Fruit fly (Drosophila melanogaster) whole organism, embryonic: Measurements from ENCODE around the gene shd.

Experiments
- Ada2b ChIP-seq: fragments of 200-800 bp; sonication (Bioruptor generic); IDR thresholded peaks from 2 replicates; pipeline ENCODE4 v1.3.6; 2022; ENCODE audit warnings: missing biosample characterization, missing genetic modification characterization
- BEAF-32 ChIP-seq: fragments of 200-800 bp; sonication (Bioruptor generic); optimal IDR thresholded peaks from 3 replicates; lab custom pipeline; 2017; ENCODE audit warnings: missing biosample characterization, missing genetic modification characterization, mild to moderate bottlenecking, moderate library complexity, missing genetic modification reagents
- CG10543 ChIP-seq: fragments of 200-800 bp; sonication (Bioruptor generic); optimal IDR thresholded peaks from 3 replicates; lab custom pipeline; 2017; ENCODE audit warnings: missing biosample characterization, mild to moderate bottlenecking, missing genetic modification characterization, moderate library complexity
- CG11247 ChIP-seq: fragments of 200-800 bp; sonication (Bioruptor generic); IDR thresholded peaks from 2 replicates; pipeline ENCODE4 v1.3.6; 2022; ENCODE audit warnings: missing biosample characterization, missing genetic modification characterization
- CG12942 ChIP-seq: fragments of 200-800 bp; sonication (Bioruptor generic); optimal IDR thresholded peaks from 3 replicates; lab custom pipeline; 2016; ENCODE audit warnings: missing biosample characterization, missing genetic modification characterization
- CG1603 ChIP-seq: fragments of 200-800 bp; sonication (Bioruptor generic); optimal IDR thresholded peaks from 2 replicates; lab custom pipeline; 2019; ENCODE audit warnings: missing biosample characterization, mild to moderate bottlenecking, missing genetic modification characterization, moderate library complexity
- CG1832 ChIP-seq: fragments of 200-800 bp; sonication (Bioruptor generic); optimal IDR thresholded peaks from 2 replicates; lab custom pipeline; 2017; ENCODE audit warnings: missing biosample characterization, mild to moderate bottlenecking, missing genetic modification characterization, inconsistent platforms
- CG2678 ChIP-seq: fragments of 200-800 bp; sonication (Bioruptor generic); optimal IDR thresholded peaks from 3 replicates; lab custom pipeline; 2019; ENCODE audit warnings: missing biosample characterization, mild to moderate bottlenecking, missing genetic modification characterization, moderate library complexity
- CG3995 ChIP-seq: fragments of 200-800 bp; sonication (Bioruptor generic); optimal IDR thresholded peaks from 3 replicates; lab custom pipeline; 2016; ENCODE audit warnings: missing biosample characterization, missing genetic modification characterization
- CG4360 ChIP-seq: fragments of 200-800 bp; sonication (Bioruptor generic); IDR thresholded peaks from 2 replicates; pipeline ENCODE4 v1.3.6; 2022; ENCODE audit warnings: missing biosample characterization, missing genetic modification characterization
- CG8765 ChIP-seq: fragments of 200-800 bp; sonication (Bioruptor generic); IDR thresholded peaks from 2 replicates; pipeline ENCODE4 v1.3.6; 2022; ENCODE audit warnings: missing biosample characterization, missing genetic modification characterization
- CG9797 ChIP-seq: fragments of 200-800 bp; sonication (Bioruptor generic); optimal IDR thresholded peaks from 3 replicates; lab custom pipeline; 2018; ENCODE audit warnings: missing biosample characterization, mild to moderate bottlenecking, missing genetic modification characterization
- CrebB ChIP-seq: fragments of 200-800 bp; sonication (Bioruptor generic); optimal IDR thresholded peaks from 3 replicates; lab custom pipeline; 2018; ENCODE audit warnings: missing biosample characterization, mild to moderate bottlenecking, missing genetic modification characterization
- D19B ChIP-seq: fragments of 200-800 bp; sonication (Bioruptor generic); optimal IDR thresholded peaks from 2 replicates; lab custom pipeline; 2017; ENCODE audit warnings: missing biosample characterization, mild to moderate bottlenecking, missing genetic modification characterization
- Dek ChIP-seq: fragments of 200-800 bp; sonication (Bioruptor generic); optimal IDR thresholded peaks from 3 replicates; lab custom pipeline; 2019; ENCODE audit warnings: missing biosample characterization, mild to moderate bottlenecking, missing genetic modification characterization, moderate library complexity
- Drgx ChIP-seq: fragments of 200-800 bp; sonication (Bioruptor generic); IDR thresholded peaks from 2 replicates; pipeline ENCODE4 v1.3.6; 2022; ENCODE audit warnings: missing biosample characterization, missing genetic modification characterization
- Ets97D ChIP-seq: fragments of 200-800 bp; sonication (Bioruptor generic); optimal IDR thresholded peaks from 3 replicates; lab custom pipeline; 2016; ENCODE audit warnings: missing biosample characterization, missing genetic modification characterization
- HLH4C ChIP-seq: fragments of 200-800 bp; sonication (Bioruptor generic); IDR thresholded peaks from 3 replicates; pipeline ENCODE4 v1.3.6; 2022; ENCODE audit warnings: missing biosample characterization, missing genetic modification characterization; ENCODE audit not compliant: partially characterized antibody
- Hmx ChIP-seq: fragments of 200-800 bp; sonication (Bioruptor generic); optimal IDR thresholded peaks from 2 replicates; lab custom pipeline; 2016; ENCODE audit warnings: missing biosample characterization, missing genetic modification characterization
- Max ChIP-seq: fragments of 200-800 bp; sonication (Bioruptor generic); optimal IDR thresholded peaks from 2 replicates; lab custom pipeline; 2016; ENCODE audit warnings: missing biosample characterization, mild to moderate bottlenecking, missing genetic modification characterization
- Meics ChIP-seq: fragments of 200-800 bp; sonication (Bioruptor generic); optimal IDR thresholded peaks from 2 replicates; lab custom pipeline; 2017; ENCODE audit warnings: missing biosample characterization, mild to moderate bottlenecking, missing genetic modification characterization
- NC2α ChIP-seq: fragments of 200-800 bp; sonication (Bioruptor generic); optimal IDR thresholded peaks from 2 replicates; lab custom pipeline; 2016; ENCODE audit warnings: missing biosample characterization, missing genetic modification characterization
- Nf-YA ChIP-seq: fragments of 200-800 bp; sonication (Bioruptor generic); IDR thresholded peaks from 2 replicates; pipeline ENCODE4 v1.3.6; 2022; ENCODE audit warnings: missing biosample characterization, missing genetic modification characterization
- Side ChIP-seq: fragments of 200-800 bp; sonication (Bioruptor generic); optimal IDR thresholded peaks from 2 replicates; lab custom pipeline; 2016; ENCODE audit warnings: missing biosample characterization, missing genetic modification characterization
- Six4 ChIP-seq: fragments of 200-800 bp; sonication (Bioruptor generic); optimal IDR thresholded peaks from 2 replicates; lab custom pipeline; 2016; ENCODE audit warnings: missing biosample characterization, missing genetic modification characterization
- Stat92E ChIP-seq, 3 experiments: fragments of >200 bp in 2 of 3; fragments of 200-800 bp in 1 of 3; sonication (Bioruptor generic) in 1 of 3; optimal IDR thresholded peaks; 2 replicates each; lab custom pipeline; 2017 to 2019; ENCODE audit warnings: missing biosample characterization in 3 of 3, missing genetic modification characterization in 3 of 3, mild to moderate bottlenecking in 1 of 3, moderate library complexity in 1 of 3
- Trl ChIP-seq, 3 experiments: fragments of >200 bp in 2 of 3; fragments of 200-800 bp in 1 of 3; sonication (Bioruptor generic) in 1 of 3; optimal IDR thresholded peaks; 2 replicates in 1 of 3; 3 replicates in 2 of 3; lab custom pipeline; 2016 to 2017; ENCODE audit warnings: missing biosample characterization in 1 of 3, missing genetic modification characterization in 1 of 3
- Vsx1 ChIP-seq: fragments of 200-800 bp; sonication (Bioruptor generic); optimal IDR thresholded peaks from 2 replicates; lab custom pipeline; 2017; ENCODE audit warnings: missing biosample characterization, mild to moderate bottlenecking, missing genetic modification characterization, missing genetic modification reagents
- bigmax ChIP-seq: fragments of 200-800 bp; sonication (Bioruptor generic); optimal IDR thresholded peaks from 2 replicates; lab custom pipeline; 2018; ENCODE audit warnings: missing biosample characterization, mild to moderate bottlenecking, missing genetic modification characterization
- btn ChIP-seq: fragments of 200-800 bp; sonication (Bioruptor generic); optimal IDR thresholded peaks from 2 replicates; lab custom pipeline; 2016; ENCODE audit warnings: missing biosample characterization, missing genetic modification characterization
- cad ChIP-seq: fragments of >200 bp; optimal IDR thresholded peaks from 2 replicates; lab custom pipeline; 2017; ENCODE audit warnings: missing biosample characterization, missing genetic modification characterization
- caup ChIP-seq: fragments of 200-800 bp; sonication (Bioruptor generic); optimal IDR thresholded peaks from 3 replicates; lab custom pipeline; 2017; ENCODE audit warnings: missing biosample characterization, mild to moderate bottlenecking, missing genetic modification characterization, moderate library complexity; ENCODE audit not compliant: severe bottlenecking
- dmrt11E ChIP-seq: fragments of 200-800 bp; sonication (Bioruptor generic); optimal IDR thresholded peaks from 3 replicates; lab custom pipeline; 2018; ENCODE audit warnings: missing biosample characterization, mild to moderate bottlenecking, missing genetic modification characterization, moderate library complexity
- dmrt99B ChIP-seq: fragments of 200-800 bp; sonication (Bioruptor generic); optimal IDR thresholded peaks from 2 replicates; lab custom pipeline; 2018; ENCODE audit warnings: missing biosample characterization, mild to moderate bottlenecking, missing genetic modification characterization, moderate library complexity
- gcm2 ChIP-seq: fragments of 200-800 bp; sonication (Bioruptor generic); optimal IDR thresholded peaks from 2 replicates; lab custom pipeline; 2016; ENCODE audit warnings: missing biosample characterization, missing genetic modification characterization
- gro ChIP-seq: fragments of 200-800 bp; sonication (Bioruptor generic); optimal IDR thresholded peaks from 2 replicates; lab custom pipeline; 2016; ENCODE audit warnings: missing biosample characterization, missing genetic modification characterization
- ind ChIP-seq: fragments of 200-800 bp; sonication (Bioruptor generic); optimal IDR thresholded peaks from 3 replicates; lab custom pipeline; 2016; ENCODE audit warnings: missing biosample characterization, missing genetic modification characterization
- jumu ChIP-seq: fragments of 200-800 bp; sonication (Bioruptor generic); optimal IDR thresholded peaks from 3 replicates; lab custom pipeline; 2016; ENCODE audit warnings: missing biosample characterization, missing genetic modification characterization
- kni ChIP-seq: fragments of 200-800 bp; sonication (Bioruptor generic); optimal IDR thresholded peaks from 3 replicates; lab custom pipeline; 2017; ENCODE audit warnings: mild to moderate bottlenecking, missing biosample characterization, missing genetic modification reagents, missing genetic modification characterization
- mam ChIP-seq: fragments of 200-800 bp; sonication (Bioruptor generic); optimal IDR thresholded peaks from 3 replicates; lab custom pipeline; 2016; ENCODE audit warnings: missing biosample characterization, missing genetic modification characterization
- onecut ChIP-seq: fragments of 200-800 bp; sonication (Bioruptor generic); IDR thresholded peaks from 2 replicates; pipeline ENCODE4 v1.3.6; 2022; ENCODE audit warnings: missing biosample characterization, missing genetic modification characterization
- prd ChIP-seq, 3 experiments: fragments of >200 bp in 2 of 3; fragments of 200-800 bp in 1 of 3; sonication (Bioruptor generic) in 1 of 3; optimal IDR thresholded peaks in 2 of 3; IDR thresholded peaks in 1 of 3; 2 replicates in 2 of 3; 3 replicates in 1 of 3; pipeline versions ENCODE4 v1.3.6 to Lab custom; 2017 to 2022; ENCODE audit warnings: missing biosample characterization in 1 of 3, missing genetic modification characterization in 1 of 3
- row ChIP-seq: fragments of 200-800 bp; sonication (Bioruptor generic); IDR thresholded peaks from 3 replicates; pipeline ENCODE4 v1.3.6; 2022; ENCODE audit warnings: missing biosample characterization, missing genetic modification characterization
- sisA ChIP-seq: fragments of 200-800 bp; sonication (Bioruptor generic); IDR thresholded peaks from 2 replicates; pipeline ENCODE4 v1.3.6; 2022; ENCODE audit warnings: missing biosample characterization, missing genetic modification characterization
- slp2 ChIP-seq: fragments of 200-800 bp; sonication (Bioruptor generic); optimal IDR thresholded peaks from 2 replicates; lab custom pipeline; 2016; ENCODE audit warnings: missing biosample characterization, missing genetic modification characterization
- tx ChIP-seq: fragments of 200-800 bp; sonication (Bioruptor generic); optimal IDR thresholded peaks from 2 replicates; lab custom pipeline; 2016; ENCODE audit warnings: missing biosample characterization, missing genetic modification characterization
- wek ChIP-seq: fragments of 200-800 bp; sonication (Bioruptor generic); optimal IDR thresholded peaks from 3 replicates; lab custom pipeline; 2018; ENCODE audit warnings: missing biosample characterization, mild to moderate bottlenecking, missing genetic modification characterization, moderate library complexity
- z ChIP-seq: fragments of 200-800 bp; sonication (Bioruptor generic); IDR thresholded peaks from 3 replicates; pipeline ENCODE4 v1.3.6; 2022; ENCODE audit warnings: missing biosample characterization, missing genetic modification characterization

Gene shd

DNA sequence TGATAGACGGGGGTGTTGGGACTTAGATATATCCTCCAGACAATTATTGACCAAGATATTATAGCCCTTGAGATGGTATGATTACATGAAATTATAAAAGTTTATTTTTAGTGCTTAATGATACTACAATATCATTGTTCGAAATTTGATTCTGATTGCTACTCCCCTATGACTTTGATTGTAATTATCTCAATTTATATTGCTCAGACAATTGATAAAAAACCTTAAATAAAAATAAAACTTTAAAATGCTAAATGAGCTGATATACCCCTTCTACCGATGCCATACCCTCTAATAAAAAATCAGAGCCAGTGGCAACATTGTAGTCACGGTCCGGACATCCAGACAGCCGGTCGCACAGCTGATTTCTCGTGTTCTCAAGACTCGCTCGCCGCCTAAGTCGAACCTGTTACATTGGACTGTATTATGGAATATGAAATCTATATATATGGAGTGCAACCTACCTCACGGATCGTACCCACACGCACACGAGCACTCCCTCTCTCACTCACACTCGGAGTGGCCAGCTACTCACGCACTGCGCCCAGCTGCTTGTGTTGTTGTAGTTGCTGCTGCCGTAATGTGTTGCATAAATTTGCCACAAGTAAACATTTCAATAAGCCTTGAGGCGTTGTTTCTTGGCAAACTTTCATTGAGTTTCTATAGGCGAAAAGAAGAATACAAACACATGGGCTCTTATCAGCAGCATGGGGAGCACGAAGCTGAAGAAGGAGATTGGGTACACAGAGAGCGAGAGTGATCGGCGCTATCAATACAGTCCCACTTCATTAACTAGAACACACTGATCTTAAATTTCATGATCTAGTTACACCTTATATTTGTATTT lies 1.1 kb upstream of the shd start (continued):
- TF ChIP-seq caup (GFP tag; lab: Kevin White, UChicago): no peak
- TF ChIP-seq CG9797: no peak
- TF ChIP-seq kni (GFP tag; lab: Kevin White, UChicago): peak; percentile 55
- TF ChIP-seq CrebB (tag; lab: Kevin White, UChicago): no peak
- no peak for TF ChIP-seq tx (GFP tag; lab: Kevin White, UChicago)
- no peak for TF ChIP-seq Six4 (GFP tag; lab: Kevin White, UChicago)
- peak; percentile 86 for TF ChIP-seq D19B (GFP tag; lab: Kevin White, UChicago)
- no peak for TF ChIP-seq jumu (GFP tag; lab: Kevin White, UChicago)
- TF ChIP-seq CG3995 (GFP tag; lab: Kevin White, UChicago): no peak
- TF ChIP-seq Vsx1: no peak
- no peak for TF ChIP-seq BEAF-32
- TF ChIP-seq z: no peak
- TF ChIP-seq Side (GFP tag; lab: Kevin White, UChicago): no peak
- peak; percentile 3 for TF ChIP-seq Dek (tag; lab: Kevin White, UChicago)
- TF ChIP-seq dmrt11E (tag; lab: Kevin White, UChicago): peak; percentile 92
- no peak for TF ChIP-seq onecut (GFP tag; lab: Robert Waterston, UW)
- TF ChIP-seq Max (GFP tag; lab: Kevin White, UChicago): no peak
- TF ChIP-seq mam: peak; percentile 26
- peak; percentile 22 to 32 for TF ChIP-seq Trl (optimal IDR thresholded peaks at IDR 0.05; lab: Kevin White, UChicago)
- TF ChIP-seq Trl (GFP tag; optimal IDR thresholded peaks at IDR 0.05; lab: Kevin White, UChicago): no peak
- no peak for TF ChIP-seq HLH4C (GFP tag; lab: Robert Waterston, UW)
- TF ChIP-seq wek (GFP tag; lab: Kevin White, UChicago): no peak
- no peak for TF ChIP-seq NC2α (GFP tag; lab: Kevin White, UChicago)
- TF ChIP-seq CG2678: peak; percentile 52
- no peak for TF ChIP-seq CG12942
- peak; percentile 33 for TF ChIP-seq CG1603
- no peak for TF ChIP-seq btn (GFP tag; lab: Kevin White, UChicago)
- TF ChIP-seq dmrt99B: peak; percentile 11
- TF ChIP-seq Meics (GFP tag; lab: Kevin White, UChicago): peak; percentile 13
- TF ChIP-seq Ets97D: no peak
- TF ChIP-seq Ada2b (GFP tag; lab: Robert Waterston, UW): no peak
- TF ChIP-seq Stat92E (GFP tag; optimal IDR thresholded peaks at IDR 0.05; lab: Kevin White, UChicago): no peak
- TF ChIP-seq row: peak; percentile 66
- no peak for TF ChIP-seq gro (GFP tag; lab: Kevin White, UChicago)
- no peak for TF ChIP-seq prd (optimal IDR thresholded peaks at IDR 0.05; lab: Kevin White, UChicago)
- peak; percentile 39; the same call in 1 of the 3 replicates for TF ChIP-seq prd (GFP tag; IDR thresholded peaks at IDR 0.05; lab: Robert Waterston, UW)
- no peak for TF ChIP-seq cad (GFP tag; lab: Kevin White, UChicago)
- TF ChIP-seq slp2 (GFP tag; lab: Kevin White, UChicago): no peak
- 0 out of 2 replicates have a peak, but pooled peaks have one; percentile 7 for TF ChIP-seq sisA (GFP tag; lab: Robert Waterston, UW)
- TF ChIP-seq CG1832 (GFP tag; lab: Kevin White, UChicago): peak; percentile 39
- TF ChIP-seq CG8765 (GFP tag; lab: Robert Waterston, UW): no peak
- no peak for TF ChIP-seq ind (GFP tag; lab: Kevin White, UChicago)
- no peak for TF ChIP-seq CG11247
- TF ChIP-seq gcm2 (GFP tag; lab: Kevin White, UChicago): no peak
- no peak for TF ChIP-seq Hmx (GFP tag; lab: Kevin White, UChicago)
- peak; percentile 58 for TF ChIP-seq Drgx (GFP tag; lab: Robert Waterston, UW)
- peak; percentile 89 for TF ChIP-seq CG4360 (GFP tag; lab: Robert Waterston, UW)
- TF ChIP-seq bigmax (GFP tag; lab: Kevin White, UChicago): no peak
- TF ChIP-seq CG10543 (GFP tag; lab: Kevin White, UChicago): no peak
- no peak for TF ChIP-seq Nf-YA
